4 fruit fly cellular contexts compared by ENCODE assay signal in the genomic region with DNA sequence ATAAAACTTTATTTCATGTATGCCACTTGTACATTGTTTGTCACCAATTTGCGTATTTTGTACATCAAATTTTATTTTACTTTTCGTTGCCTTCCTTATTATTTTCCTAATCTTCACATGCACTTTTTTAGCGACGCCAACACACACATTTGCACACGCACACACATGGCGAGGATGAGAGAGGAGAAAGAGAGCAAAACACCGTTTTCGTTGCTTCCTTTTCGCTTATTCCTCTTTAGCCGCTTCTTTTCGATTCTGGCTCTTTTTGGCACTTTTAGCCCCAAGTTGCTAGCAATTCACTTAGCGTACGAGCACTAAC.
A peak's percentile ranks its signal among the peaks of the same experiment; 100 is the strongest.
TF ChIP-seq lines count a peak whose summit lies in the region.

No protein-coding gene starts in this region.

- no peak for TF ChIP-seq CTCF in whole organism, embryonic (GFP tag; optimal IDR thresholded peaks at IDR 0.05; lab: Kevin White, UChicago)

TF ChIP-seq in whole organism, embryonic, 481 proteins besides CTCF, POLR2A, EP300 and RAD21 (continues in another document):
- no peak for TF ChIP-seq CG6765 (GFP tag; optimal IDR thresholded peaks at IDR 0.05; lab: Kevin White, UChicago)
- no peak for TF ChIP-seq CG9876 (GFP tag; optimal IDR thresholded peaks at IDR 0.05; lab: Kevin White, UChicago)
- no peak for TF ChIP-seq maf-S (GFP tag; optimal IDR thresholded peaks at IDR 0.05; lab: Kevin White, UChicago)
- TF ChIP-seq shn (GFP tag; optimal IDR thresholded peaks at IDR 0.05; lab: Kevin White, UChicago): no peak
- TF ChIP-seq gsb (GFP tag; IDR thresholded peaks at IDR 0.05; lab: Robert Waterston, UW): no peak
- TF ChIP-seq ewg (GFP tag; optimal IDR thresholded peaks at IDR 0.05; lab: Kevin White, UChicago): no peak
- no peak for TF ChIP-seq CG34422 (GFP tag; IDR thresholded peaks at IDR 0.05; lab: Robert Waterston, UW)
- TF ChIP-seq HLH54F (GFP tag; optimal IDR thresholded peaks at IDR 0.05; lab: Kevin White, UChicago): no peak
- no peak for TF ChIP-seq Ets97D (GFP tag; optimal IDR thresholded peaks at IDR 0.05; lab: Kevin White, UChicago)
- no peak for TF ChIP-seq CG14860 (GFP tag; IDR thresholded peaks at IDR 0.05; lab: Robert Waterston, UW; ENCODE audit: partially characterized antibody)
- TF ChIP-seq MESR4 (GFP tag; optimal IDR thresholded peaks at IDR 0.05; lab: Kevin White, UChicago): no peak
- TF ChIP-seq trem (tag; optimal IDR thresholded peaks at IDR 0.05; lab: Kevin White, UChicago): no peak
- TF ChIP-seq sug (tag; optimal IDR thresholded peaks at IDR 0.05; lab: Kevin White, UChicago): no peak
- no peak for TF ChIP-seq Neu2 (GFP tag; optimal IDR thresholded peaks at IDR 0.05; lab: Kevin White, UChicago; ENCODE audit: borderline replicate concordance)
- TF ChIP-seq eve (GFP tag; optimal IDR thresholded peaks at IDR 0.05; lab: Kevin White, UChicago): peak in 1 of 2 experiments; percentile 45
- peak; percentile 42 to 47 for TF ChIP-seq Trl (optimal IDR thresholded peaks at IDR 0.05; lab: Kevin White, UChicago)
- TF ChIP-seq Trl (GFP tag; optimal IDR thresholded peaks at IDR 0.05; lab: Kevin White, UChicago): no peak
- TF ChIP-seq insv (GFP tag; optimal IDR thresholded peaks at IDR 0.05; lab: Kevin White, UChicago): peak; percentile 50 to 76
- no peak for TF ChIP-seq tna (GFP tag; IDR thresholded peaks at IDR 0.05; lab: Robert Waterston, UW; ENCODE audit: partially characterized antibody)
- TF ChIP-seq CG8359 (GFP tag; optimal IDR thresholded peaks at IDR 0.05; lab: Kevin White, UChicago; ENCODE audit: borderline replicate concordance): no peak
- TF ChIP-seq hb (GFP tag; IDR thresholded peaks at IDR 0.05; lab: Robert Waterston, UW; ENCODE audit: partially characterized antibody): no peak

TF ChIP-seq in whole organism, prepupa, 60 proteins besides CTCF, POLR2A, EP300 and RAD21:
- TF ChIP-seq CG9139 (GFP tag; optimal IDR thresholded peaks at IDR 0.05; lab: Kevin White, UChicago) (peak; percentile 37), CG6808 (GFP tag; optimal IDR thresholded peaks at IDR 0.05; lab: Kevin White, UChicago) (peak; percentile 69), Blimp-1 (GFP tag; optimal IDR thresholded peaks at IDR 0.05; lab: Kevin White, UChicago) (peak; percentile 5), ss (GFP tag; optimal IDR thresholded peaks at IDR 0.05; lab: Kevin White, UChicago) (peak; percentile 60 to 77), CG6276 (GFP tag; optimal IDR thresholded peaks at IDR 0.05; lab: Kevin White, UChicago) (peak; percentile 49), lz (GFP tag; optimal IDR thresholded peaks at IDR 0.05; lab: Kevin White, UChicago) (no peak), Hr38 (GFP tag; optimal IDR thresholded peaks at IDR 0.05; lab: Kevin White, UChicago) (no peak)

TF ChIP-seq in whole organism, pupa, 21 proteins besides CTCF, POLR2A, EP300 and RAD21:
- TF ChIP-seq CG4496 (GFP tag; IDR thresholded peaks at IDR 0.05; lab: Robert Waterston, UW) (no peak), CG14655 (GFP tag; optimal IDR thresholded peaks at IDR 0.05; lab: Kevin White, UChicago) (peak; percentile 1)

TF ChIP-seq in whole organism, wandering third instar larva, 38 proteins besides CTCF, POLR2A, EP300 and RAD21:
- TF ChIP-seq N (GFP tag; optimal IDR thresholded peaks at IDR 0.05; lab: Kevin White, UChicago) (peak; percentile 36), dmrt93B (GFP tag; optimal IDR thresholded peaks at IDR 0.05; lab: Kevin White, UChicago) (no peak), fru (GFP tag; optimal IDR thresholded peaks at IDR 0.05; lab: Kevin White, UChicago) (no peak)
